Worm (Caenorhabditis elegans) whole organism, young adult: ENCODE measurements around the gene slcr-46.1.

Source experiments
- B0035.1 ChIP-seq: sonication (generic microtip); optimal IDR thresholded peaks from 2 replicates; lab custom pipeline; 2016; ENCODE audit warnings: missing genetic modification characterization, mild to moderate bottlenecking, missing compliant biosample characterization, missing genotype, missing genetic modification reagents
- B0336.3 ChIP-seq: fragments of 200-800 bp; sonication (Bioruptor generic); IDR thresholded peaks from 2 replicates; pipeline ENCODE4 v1.3.6; 2022; ENCODE audit warnings: missing genetic modification characterization, missing compliant biosample characterization
- C17E4.6 ChIP-seq: fragments of 200-800 bp; sonication (Bioruptor generic); IDR thresholded peaks from 2 replicates; pipeline ENCODE4 v1.3.6; 2022; ENCODE audit warnings: missing genetic modification reagents, missing genetic modification characterization, missing compliant biosample characterization
- F10E7.11 ChIP-seq: sonication (generic microtip); optimal IDR thresholded peaks from 2 replicates; lab custom pipeline; 2017; ENCODE audit warnings: mild to moderate bottlenecking, missing genetic modification characterization, moderate library complexity, missing compliant biosample characterization
- F52B5.7 ChIP-seq: sonication (generic microtip); optimal IDR thresholded peaks from 2 replicates; lab custom pipeline; 2016; ENCODE audit warnings: mild to moderate bottlenecking, missing genetic modification characterization, missing compliant biosample characterization
- F55B11.4 ChIP-seq: sonication (generic microtip); optimal IDR thresholded peaks from 2 replicates; lab custom pipeline; 2016; ENCODE audit warnings: missing compliant biosample characterization, missing genetic modification characterization, borderline replicate concordance; ENCODE audit not compliant: insufficient read depth
- F57A8.1 ChIP-seq: fragments of 200-800 bp; sonication (Bioruptor generic); optimal IDR thresholded peaks from 2 replicates; lab custom pipeline; 2018; ENCODE audit warnings: mild to moderate bottlenecking, missing genetic modification characterization, moderate library complexity, missing compliant biosample characterization
- Y53G8AR.9 ChIP-seq: fragments of 200-800 bp; sonication (Bioruptor generic); conservative IDR thresholded peaks from 2 replicates; pipeline ENCODE4 v1.3.6; 2022; ENCODE audit warnings: missing genetic modification reagents, missing genetic modification characterization, missing compliant biosample characterization
- Y95B8A.8 ChIP-seq: fragments of 200-800 bp; sonication (Bioruptor generic); IDR thresholded peaks from 2 replicates; pipeline ENCODE4 v1.3.6; 2022; ENCODE audit warnings: missing genetic modification reagents, missing genetic modification characterization, missing compliant biosample characterization
- ZK185.1 ChIP-seq: sonication (generic microtip); optimal IDR thresholded peaks from 2 replicates; lab custom pipeline; 2016; ENCODE audit warnings: mild to moderate bottlenecking, missing genetic modification characterization, missing compliant biosample characterization; ENCODE audit not compliant: poor library complexity, severe bottlenecking
- ama-1 ChIP-seq, 3 experiments: fragments of 150-350 bp in 1 of 3; sonication (generic microtip) in 2 of 3; optimal IDR thresholded peaks; 2 replicates each; lab custom pipeline; 2014 to 2018; ENCODE audit warnings: missing biosample characterization in 2 of 3, missing genetic modification characterization in 2 of 3, missing genetic modification reagents in 2 of 3
- aptf-3 ChIP-seq: fragments of 200-800 bp; sonication (Bioruptor generic); IDR thresholded peaks from 2 replicates; pipeline ENCODE4 v1.3.6; 2022; ENCODE audit warnings: missing genetic modification characterization, missing compliant biosample characterization
- atf-7 ChIP-seq: sonication (generic microtip); optimal IDR thresholded peaks from 2 replicates; lab custom pipeline; 2017; ENCODE audit warnings: mild to moderate bottlenecking, missing genetic modification characterization, missing compliant biosample characterization
- bed-1 ChIP-seq: fragments of 200-800 bp; sonication (Bioruptor generic); IDR thresholded peaks from 2 replicates; pipeline ENCODE4 v1.3.6; 2022; ENCODE audit warnings: missing genetic modification reagents, missing genetic modification characterization, missing compliant biosample characterization
- cebp-1 ChIP-seq, 2 experiments: fragments of 200-800 bp in 1 of 2; sonication (Bioruptor generic) in 1 of 2; sonication (generic microtip) in 1 of 2; IDR thresholded peaks in 1 of 2; optimal IDR thresholded peaks in 1 of 2; 2 replicates each; pipeline versions ENCODE4 v1.3.6 to Lab custom; 2017 to 2022; ENCODE audit warnings: missing compliant biosample characterization in 2 of 2, missing genetic modification characterization in 2 of 2, mild to moderate bottlenecking in 1 of 2, missing genetic modification reagents in 1 of 2, moderate library complexity in 1 of 2
- ceh-40 ChIP-seq: fragments of 200-800 bp; sonication (Bioruptor generic); IDR thresholded peaks from 2 replicates; pipeline ENCODE4 v1.3.6; 2022; ENCODE audit warnings: missing genetic modification characterization, missing compliant biosample characterization
- ceh-91 ChIP-seq: fragments of 200-800 bp; sonication (Bioruptor generic); IDR thresholded peaks from 2 replicates; pipeline ENCODE4 v1.3.6; 2022; ENCODE audit warnings: missing genetic modification reagents, missing genetic modification characterization, missing compliant biosample characterization
- dox-1 ChIP-seq: fragments of 200-800 bp; sonication (Bioruptor generic); IDR thresholded peaks from 2 replicates; pipeline ENCODE4 v1.3.6; 2022; ENCODE audit warnings: missing genetic modification reagents, missing genetic modification characterization, missing compliant biosample characterization
- egrh-3 ChIP-seq: fragments of 200-800 bp; sonication (Bioruptor generic); IDR thresholded peaks from 2 replicates; pipeline ENCODE4 v1.3.6; 2022; ENCODE audit warnings: missing genetic modification reagents, missing genetic modification characterization, missing compliant biosample characterization
- gei-17 ChIP-seq: fragments of 200-800 bp; sonication (Bioruptor generic); optimal IDR thresholded peaks from 2 replicates; lab custom pipeline; 2018; ENCODE audit warnings: mild to moderate bottlenecking, missing genetic modification characterization, missing compliant biosample characterization
- hsf-1 ChIP-seq: fragments of 200-800 bp; sonication (Bioruptor generic); IDR thresholded peaks from 2 replicates; pipeline ENCODE4 v1.3.6; 2022; ENCODE audit warnings: missing genetic modification reagents, missing genetic modification characterization, missing compliant biosample characterization
- lin-54 ChIP-seq: fragments of 200-800 bp; sonication (Bioruptor generic); optimal IDR thresholded peaks from 2 replicates; lab custom pipeline; 2018; ENCODE audit warnings: mild to moderate bottlenecking, missing genetic modification characterization, missing compliant biosample characterization
- madf-3 ChIP-seq: fragments of 200-800 bp; sonication (Bioruptor generic); IDR thresholded peaks from 2 replicates; pipeline ENCODE4 v1.3.6; 2022; ENCODE audit warnings: missing genetic modification reagents, missing genetic modification characterization, missing compliant biosample characterization
- madf-6 ChIP-seq: fragments of 200-800 bp; sonication (Bioruptor generic); IDR thresholded peaks from 2 replicates; pipeline ENCODE4 v1.3.6; 2022; ENCODE audit warnings: missing genetic modification reagents, missing genetic modification characterization, missing compliant biosample characterization
- mcd-1 ChIP-seq: fragments of 200-800 bp; sonication (Bioruptor generic); IDR thresholded peaks from 2 replicates; pipeline ENCODE4 v1.3.6; 2022; ENCODE audit warnings: missing genetic modification reagents, missing genetic modification characterization, missing compliant biosample characterization
- mes-4 ChIP-seq: sonication (generic microtip); optimal IDR thresholded peaks from 2 replicates; lab custom pipeline; 2016; ENCODE audit warnings: missing genotype, missing genetic modification characterization, missing compliant biosample characterization
- nfya-2 ChIP-seq: fragments of 200-800 bp; sonication (Bioruptor generic); IDR thresholded peaks from 2 replicates; pipeline ENCODE4 v1.3.6; 2022; ENCODE audit warnings: missing genetic modification reagents, missing genetic modification characterization, missing compliant biosample characterization
- nfyb-1 ChIP-seq: fragments of 200-800 bp; sonication (Bioruptor generic); IDR thresholded peaks from 2 replicates; pipeline ENCODE4 v1.3.6; 2022; ENCODE audit warnings: missing genetic modification reagents, missing genetic modification characterization, missing compliant biosample characterization
- nhr-120 ChIP-seq: fragments of 200-800 bp; sonication (Bioruptor generic); IDR thresholded peaks from 2 replicates; pipeline ENCODE4 v1.3.6; 2022; ENCODE audit warnings: missing genetic modification characterization, missing compliant biosample characterization
- rcor-1 ChIP-seq: fragments of 200-800 bp; sonication (Bioruptor generic); IDR thresholded peaks from 2 replicates; pipeline ENCODE4 v1.3.6; 2022; ENCODE audit warnings: missing genetic modification reagents, missing genetic modification characterization, missing compliant biosample characterization
- sdz-38 ChIP-seq: sonication (generic microtip); optimal IDR thresholded peaks from 2 replicates; lab custom pipeline; 2016; ENCODE audit warnings: missing genotype, missing genetic modification characterization, missing compliant biosample characterization
- snpc-3.4 ChIP-seq: sonication (generic microtip); optimal IDR thresholded peaks from 2 replicates; lab custom pipeline; 2017; ENCODE audit warnings: missing genetic modification characterization, mild to moderate bottlenecking, missing compliant biosample characterization, antibody characterized with exemption, moderate library complexity, missing genotype, missing genetic modification reagents
- snpc-4 ChIP-seq, 5 experiments: fragments of 150-350 bp in 1 of 5; sonication (generic microtip) in 4 of 5; optimal IDR thresholded peaks; 2 replicates each; lab custom pipeline; 2014 to 2018; ENCODE audit warnings: missing genetic modification characterization in 5 of 5, missing biosample characterization in 3 of 5, antibody characterized with exemption in 2 of 5, mild to moderate bottlenecking in 2 of 5, missing compliant biosample characterization in 2 of 5, missing genotype in 2 of 5, moderate library complexity in 2 of 5, missing genetic modification reagents in 1 of 5
- xnd-1 ChIP-seq: sonication (generic microtip); optimal IDR thresholded peaks from 2 replicates; lab custom pipeline; 2016; ENCODE audit warnings: missing genotype, missing genetic modification reagents, missing genetic modification characterization, missing compliant biosample characterization
- ztf-26 ChIP-seq: sonication (generic microtip); optimal IDR thresholded peaks from 2 replicates; lab custom pipeline; 2017; ENCODE audit warnings: missing genetic modification characterization, missing compliant biosample characterization
- ztf-28 ChIP-seq: fragments of 200-800 bp; sonication (Bioruptor generic); IDR thresholded peaks from 2 replicates; pipeline ENCODE4 v1.3.6; 2022; ENCODE audit warnings: missing genetic modification reagents, missing genetic modification characterization, missing compliant biosample characterization
- ztf-3 ChIP-seq: fragments of 200-800 bp; sonication (Bioruptor generic); optimal IDR thresholded peaks from 2 replicates; lab custom pipeline; 2018; ENCODE audit warnings: mild to moderate bottlenecking, missing genetic modification characterization, missing compliant biosample characterization

Gene slcr-46.1

DNA sequence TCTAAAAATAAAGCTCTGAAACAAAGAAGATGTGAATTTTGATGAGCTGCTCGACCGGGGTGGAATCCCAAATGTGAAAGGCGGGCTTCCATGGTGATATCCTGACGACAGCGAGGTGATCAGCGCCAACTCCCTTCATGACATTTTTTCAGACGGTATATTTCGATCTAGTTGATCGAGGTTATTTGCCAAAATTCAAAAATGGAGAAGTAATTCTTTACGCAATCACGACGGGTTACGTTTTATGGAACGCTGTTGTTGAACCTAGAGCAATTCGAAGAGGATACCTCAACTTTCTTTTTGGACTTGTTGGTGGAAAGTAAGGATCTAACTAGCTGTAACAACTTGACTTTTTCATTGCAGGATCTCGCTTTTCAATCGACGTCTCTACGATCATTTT lies 44.5 kb downstream of the slcr-46.1 start:
- no peak for TF ChIP-seq Y53G8AR.9 (GFP tag; lab: Robert Waterston, UW)
- TF ChIP-seq dox-1 (GFP tag; lab: Robert Waterston, UW) = no peak
- no peak for TF ChIP-seq cebp-1 (GFP tag; IDR thresholded peaks at IDR 0.05; lab: Robert Waterston, UW)
- TF ChIP-seq cebp-1 (tag; optimal IDR thresholded peaks at IDR 0.05; lab: Kevin White, UChicago) = no peak
- no peak for TF ChIP-seq aptf-3
- no peak for TF ChIP-seq B0035.1 (tag; lab: Kevin White, UChicago)
- TF ChIP-seq ztf-28 (GFP tag; lab: Robert Waterston, UW) = no peak
- 0 out of 2 replicates have a peak, but pooled peaks have one; percentile 22 for TF ChIP-seq nfyb-1 (GFP tag; lab: Robert Waterston, UW)
- TF ChIP-seq, all 124 proteins: peak for 1

DNA sequence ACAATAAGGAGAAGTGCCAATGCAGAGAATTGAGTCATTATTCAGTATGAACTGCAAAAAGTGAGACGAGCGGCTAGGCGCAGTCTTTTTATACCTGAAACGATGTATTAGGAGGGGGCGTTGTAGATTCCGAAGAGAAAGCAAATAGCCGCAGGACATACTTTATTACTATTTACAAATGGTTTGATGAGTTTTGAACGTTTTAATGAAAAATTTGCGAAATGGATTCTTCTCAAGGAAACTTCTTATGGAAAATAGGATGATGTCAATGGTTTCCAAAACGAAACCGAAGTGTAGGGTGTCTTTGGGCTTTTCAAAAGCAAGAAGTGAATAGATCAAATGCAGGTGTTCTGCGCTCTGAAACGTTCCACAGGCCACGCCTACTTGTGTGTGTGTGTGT lies 45.9 kb downstream of the slcr-46.1 start, which contains the start of gene flp-11:
flp-11 (minus strand) TSS at position 101 of the 400 bp plus-strand sequence.
- TF ChIP-seq madf-6 (GFP tag; lab: Robert Waterston, UW) (no peak), ceh-40 (GFP tag; lab: Robert Waterston, UW) (no peak), C17E4.6 (GFP tag; lab: Robert Waterston, UW) (no peak), F52B5.7 (tag; lab: Kevin White, UChicago) (no peak), egrh-3 (no peak), ztf-26 (tag; lab: Kevin White, UChicago) (no peak), Y53G8AR.9 (GFP tag; lab: Robert Waterston, UW) (no peak), ztf-3 (no peak), ZK185.1 (no peak), bed-1 (GFP tag; lab: Robert Waterston, UW) (no peak), mes-4 (tag; lab: Kevin White, UChicago) (no peak), nfya-2 (GFP tag; lab: Robert Waterston, UW) (no peak), nhr-120 (GFP tag; lab: Robert Waterston, UW) (no peak), atf-7 (no peak), snpc-3.4 (tag; lab: Kevin White, UChicago) (no peak), B0336.3 (GFP tag; lab: Robert Waterston, UW) (no peak), madf-3 (GFP tag; lab: Robert Waterston, UW) (no peak), aptf-3 (no peak), F57A8.1 (GFP tag; lab: Kevin White, UChicago) (no peak), ama-1 (optimal IDR thresholded peaks at IDR 0.05; lab: Kevin White, UChicago) (no peak), ama-1 (GFP tag; optimal IDR thresholded peaks at IDR 0.05; lab: Kevin White, UChicago) (no peak)

DNA sequence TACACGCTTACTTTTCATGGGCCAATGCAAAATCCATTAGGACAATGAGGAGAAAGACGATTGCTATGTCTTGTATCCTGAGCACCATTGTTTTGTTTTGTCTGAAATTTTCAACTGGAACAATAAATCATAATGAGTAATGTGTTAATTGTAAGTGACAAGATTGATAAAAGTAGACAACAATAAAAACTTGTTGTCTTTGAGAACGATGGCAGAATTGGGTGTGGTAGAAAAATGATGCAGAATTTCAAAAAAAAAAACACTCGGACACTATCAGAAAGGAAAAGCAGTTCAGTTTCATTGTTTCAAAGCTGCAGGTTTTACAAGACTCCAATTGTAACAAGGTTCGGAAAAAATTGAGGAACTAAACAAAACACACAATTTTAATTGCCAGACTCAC lies 50.5 kb downstream of the slcr-46.1 start, which contains the start of gene K02G10.15:
K02G10.15 (minus strand) TSS at position 101 of the 400 bp plus-strand sequence.
- no peak for TF ChIP-seq mcd-1 (GFP tag; lab: Robert Waterston, UW)
- TF ChIP-seq sdz-38 (tag; lab: Kevin White, UChicago) = no peak
- no peak for TF ChIP-seq rcor-1 (GFP tag; lab: Robert Waterston, UW)
- TF ChIP-seq gei-17 (GFP tag; lab: Kevin White, UChicago) = no peak
- no peak for TF ChIP-seq Y95B8A.8 (GFP tag; lab: Robert Waterston, UW)
- no peak for TF ChIP-seq ceh-91 (GFP tag; lab: Robert Waterston, UW)
- no peak for TF ChIP-seq lin-54
- TF ChIP-seq snpc-4 (GFP tag; optimal IDR thresholded peaks at IDR 0.05; lab: Kevin White, UChicago) = no peak
- TF ChIP-seq snpc-4 (tag; optimal IDR thresholded peaks at IDR 0.05; lab: Kevin White, UChicago) = no peak
- TF ChIP-seq hsf-1 = no peak
- no peak for TF ChIP-seq xnd-1 (tag; lab: Kevin White, UChicago)
- no peak for TF ChIP-seq madf-6 (GFP tag; lab: Robert Waterston, UW)
- no peak for TF ChIP-seq mes-4 (tag; lab: Kevin White, UChicago)
- TF ChIP-seq F57A8.1 (GFP tag; lab: Kevin White, UChicago) = no peak
- TF ChIP-seq F55B11.4 (tag; lab: Kevin White, UChicago) = no peak
- no peak for TF ChIP-seq F10E7.11 (tag; lab: Kevin White, UChicago)
